Worm (Caenorhabditis elegans) whole organism, mixed stage, embryonic: ENCODE measurements around the gene srh-300.

Experiments used
- blmp-1 ChIP-seq: fragments of 150-350 bp; optimal IDR thresholded peaks from 2 replicates; lab custom pipeline; 2014; ENCODE audit warnings: missing biosample characterization, missing genetic modification characterization
- ces-1 ChIP-seq: fragments of 150-350 bp; optimal IDR thresholded peaks from 2 replicates; lab custom pipeline; 2014; ENCODE audit warnings: missing biosample characterization, missing genetic modification reagents, missing genetic modification characterization
- lsy-2 ChIP-seq: fragments of 150-350 bp; optimal IDR thresholded peaks from 2 replicates; lab custom pipeline; 2014; ENCODE audit warnings: missing biosample characterization, missing genetic modification characterization
- pha-4 ChIP-seq: fragments of 150-350 bp; optimal IDR thresholded peaks from 2 replicates; lab custom pipeline; 2018; ENCODE audit warnings: missing biosample characterization, missing genetic modification reagents, missing genetic modification characterization
- snpc-4 ChIP-seq: fragments of 150-350 bp; optimal IDR thresholded peaks from 2 replicates; lab custom pipeline; 2014; ENCODE audit warnings: missing biosample characterization, missing genetic modification characterization
- tbx-8 ChIP-seq: fragments of 200-800 bp; sonication (Bioruptor generic); optimal IDR thresholded peaks from 2 replicates; lab custom pipeline; 2018; ENCODE audit warnings: mild to moderate bottlenecking, missing genetic modification characterization, moderate library complexity, missing compliant biosample characterization

DNA sequence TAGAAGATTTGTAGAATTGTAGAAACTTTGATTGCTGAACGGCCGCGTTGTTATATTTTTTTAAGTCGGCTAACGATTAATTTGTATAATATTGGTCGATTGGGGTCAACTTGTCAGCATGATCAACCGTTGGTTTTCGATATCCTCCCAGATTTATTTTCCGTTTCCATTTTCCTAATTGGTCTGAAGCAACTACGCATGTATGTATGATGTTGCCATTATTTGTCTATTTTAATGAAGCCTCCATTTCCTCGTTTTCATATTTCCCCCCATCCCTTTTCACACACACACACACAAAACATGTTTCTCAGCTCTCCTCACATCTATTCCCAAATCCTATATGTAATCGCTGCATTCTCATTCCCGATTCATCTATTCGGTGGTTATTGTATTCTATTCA is 21.4 kb upstream of the srh-300 start, which contains the start of gene srh-287:
- no peak for TF ChIP-seq blmp-1 (tag; lab: Kevin White, UChicago)
- no peak for TF ChIP-seq snpc-4
- TF ChIP-seq pha-4 (tag; lab: Kevin White, UChicago): no peak
- TF ChIP-seq ces-1 (GFP tag; lab: Kevin White, UChicago): no peak
- TF ChIP-seq tbx-8 (GFP tag; lab: Kevin White, UChicago): no peak
- no peak for TF ChIP-seq lsy-2 (tag; lab: Kevin White, UChicago)
